Worm (Caenorhabditis elegans) whole organism, L1 larva: ENCODE measurements around the gene F28H7.3.

ENCODE experiments used
- jun-1 ChIP-seq: fragments of 150-350 bp; optimal IDR thresholded peaks from 2 replicates; lab custom pipeline; 2014; ENCODE audit warnings: missing biosample characterization, missing genetic modification reagents, missing genetic modification characterization
- lin-15B ChIP-seq: fragments of 150-350 bp; sonication (generic microtip); optimal IDR thresholded peaks from 3 replicates; lab custom pipeline; 2014; ENCODE audit warnings: missing biosample characterization, missing genetic modification characterization
- lir-3 ChIP-seq: sonication (generic microtip); optimal IDR thresholded peaks from 2 replicates; lab custom pipeline; 2016; ENCODE audit warnings: mild to moderate bottlenecking, missing genetic modification characterization, moderate library complexity, missing compliant biosample characterization; ENCODE audit not compliant: poor library complexity
- mef-2 ChIP-seq: fragments of 150-350 bp; optimal IDR thresholded peaks from 2 replicates; lab custom pipeline; 2014; ENCODE audit warnings: missing biosample characterization, missing genetic modification characterization
- nhr-11 ChIP-seq: fragments of 150-350 bp; optimal IDR thresholded peaks from 2 replicates; lab custom pipeline; 2014; ENCODE audit warnings: missing biosample characterization, missing genetic modification characterization
- skn-1 ChIP-seq: fragments of 150-350 bp; optimal IDR thresholded peaks from 2 replicates; lab custom pipeline; 2014; ENCODE audit warnings: missing biosample characterization, missing genetic modification characterization
- unc-62 ChIP-seq: fragments of 150-350 bp; optimal IDR thresholded peaks from 2 replicates; lab custom pipeline; 2014; ENCODE audit warnings: missing biosample characterization, missing genetic modification reagents, missing genetic modification characterization

ce11 chrV:10757128-10757527 lies 6.5 kb upstream of the F28H7.3 start:
- peak; percentile 40 for TF ChIP-seq skn-1 (tag; lab: Kevin White, UChicago)
- no peak for TF ChIP-seq unc-62 (GFP tag; lab: Kevin White, UChicago)
- no peak for TF ChIP-seq jun-1 (tag; lab: Kevin White, UChicago)
- TF ChIP-seq mef-2 (tag; lab: Kevin White, UChicago), result no peak
- TF ChIP-seq nhr-11 (tag; lab: Kevin White, UChicago), result no peak
- no peak for TF ChIP-seq lir-3 (tag; lab: Kevin White, UChicago)
- TF ChIP-seq lin-15B, result no peak
